Worm (Caenorhabditis elegans): Measurements from ENCODE around the gene C55A1.6.
"Not testable (repeated sequence)": the region's sequence is repeated elsewhere in the genome, so short reads cannot be mapped to it uniquely, and the experiment has no call there.

C55A1.6 gene

ce11 chrV:15643192-15643591, 4.6 kb upstream of the C55A1.6 start, which contains the start of gene C55A1.4:
Gene C55A1.4 (minus strand): TSS chrV:15643292.
- TF ChIP-seq lsy-2 (tag; optimal IDR thresholded peaks at IDR 0.05); unc-62 (GFP tag; optimal IDR thresholded peaks at IDR 0.05); ztf-4 (tag; optimal IDR thresholded peaks at IDR 0.05): not testable (repeated sequence)

- TF ChIP-seq Y55F3AM.14 (GFP tag; optimal IDR thresholded peaks at IDR 0.05), result no peak
- no peak for TF ChIP-seq nhr-23 (tag; optimal IDR thresholded peaks at IDR 0.05)
- TF ChIP-seq ztf-11 (tag; optimal IDR thresholded peaks at IDR 0.05), result no peak
- TF ChIP-seq ceh-82 (tag; optimal IDR thresholded peaks at IDR 0.05), result no peak
- TF ChIP-seq ztf-1 (GFP tag; conservative IDR thresholded peaks at IDR 0.05), result no peak
- no peak for TF ChIP-seq nhr-11 (tag; optimal IDR thresholded peaks at IDR 0.05)
- no peak for TF ChIP-seq sma-9 (GFP tag; optimal IDR thresholded peaks at IDR 0.05)
- TF ChIP-seq sma-9 (tag; optimal IDR thresholded peaks at IDR 0.05), result no peak
- no peak for TF ChIP-seq blmp-1 (tag; optimal IDR thresholded peaks at IDR 0.05; ENCODE audit: insufficient read depth)
- TF ChIP-seq ztf-4 (tag; optimal IDR thresholded peaks at IDR 0.05), result no peak
These were observed 3.3 kb upstream of the C55A1.6 start, which contains the start of gene str-23 for ce11 chrV:15644575-15644974. Gene str-23 (plus strand): TSS chrV:15644875.

ce11 chrV:15650167-15650566, 2.3 kb downstream of the C55A1.6 start, which contains the start of gene sru-42:
Gene sru-42 (plus strand): TSS chrV:15650467.
- TF ChIP-seq sem-4 (tag; optimal IDR thresholded peaks at IDR 0.05) (no peak), lin-39 (tag; optimal IDR thresholded peaks at IDR 0.05) (no peak), unc-55 (GFP tag; optimal IDR thresholded peaks at IDR 0.05) (no peak), dmd-4 (tag; optimal IDR thresholded peaks at IDR 0.05) (no peak), aly-2 (tag; optimal IDR thresholded peaks at IDR 0.05) (no peak), ceh-16 (tag; optimal IDR thresholded peaks at IDR 0.05) (no peak), unc-62 (GFP tag; optimal IDR thresholded peaks at IDR 0.05) (no peak), nhr-23 (tag; optimal IDR thresholded peaks at IDR 0.05) (no peak), zag-1 (tag; optimal IDR thresholded peaks at IDR 0.05) (no peak), lin-11 (tag; optimal IDR thresholded peaks at IDR 0.05) (no peak), ama-1 (optimal IDR thresholded peaks at IDR 0.05) (no peak), nhr-6 (tag; optimal IDR thresholded peaks at IDR 0.05) (no peak), peb-1 (tag; optimal IDR thresholded peaks at IDR 0.05) (no peak), fos-1 (tag; optimal IDR thresholded peaks at IDR 0.05) (no peak), blmp-1 (tag; optimal IDR thresholded peaks at IDR 0.05; ENCODE audit: insufficient read depth) (no peak), nhr-25 (tag; optimal IDR thresholded peaks at IDR 0.05) (no peak), gmeb-1 (tag; optimal IDR thresholded peaks at IDR 0.05) (no peak)

- no peak for TF ChIP-seq R02D3.7 (tag; optimal IDR thresholded peaks at IDR 0.05)
- no peak for TF ChIP-seq aly-2 (tag; optimal IDR thresholded peaks at IDR 0.05)
- no peak for TF ChIP-seq snpc-4 (tag; optimal IDR thresholded peaks at IDR 0.05)
- TF ChIP-seq nhr-129 (tag; optimal IDR thresholded peaks at IDR 0.05), result peak; percentile 8
- no peak for TF ChIP-seq fos-1 (tag; optimal IDR thresholded peaks at IDR 0.05)
- TF ChIP-seq nhr-25 (tag; optimal IDR thresholded peaks at IDR 0.05), result peak; percentile 58
These were observed 4.3 kb downstream of the C55A1.6 start for ce11 chrV:15652147-15652546.

- TF ChIP-seq lsy-2 (tag; optimal IDR thresholded peaks at IDR 0.05) (no peak), aly-2 (tag; optimal IDR thresholded peaks at IDR 0.05) (no peak), elt-1 (tag; optimal IDR thresholded peaks at IDR 0.05) (no peak), nhr-12 (tag; optimal IDR thresholded peaks at IDR 0.05) (no peak), C34F6.9 (tag; optimal IDR thresholded peaks at IDR 0.05) (no peak), fos-1 (tag; optimal IDR thresholded peaks at IDR 0.05) (no peak), elt-3 (tag; optimal IDR thresholded peaks at IDR 0.05) (no peak), lin-13 (GFP tag; optimal IDR thresholded peaks at IDR 0.05) (no peak), unc-62 (GFP tag; optimal IDR thresholded peaks at IDR 0.05) (no peak), mbf-1 (tag; optimal IDR thresholded peaks at IDR 0.05) (no peak), dmd-4 (tag; optimal IDR thresholded peaks at IDR 0.05) (no peak), nhr-10 (tag; optimal IDR thresholded peaks at IDR 0.05) (no peak)
These were observed 6.3 kb downstream of the C55A1.6 start, which contains the start of gene F53E4.2 for ce11 chrV:15654124-15654523. Gene F53E4.2 (plus strand): TSS chrV:15654424.

All from whole organism, L2 larva.